Worm (Caenorhabditis elegans) whole organism, L4/young adult: Measurements from ENCODE around the gene tbb-1.
"Not testable (repeated sequence)": the region's sequence is repeated elsewhere in the genome, so short reads cannot be mapped to it uniquely, and the experiment has no call there.

Experiments used
- W03F9.2 ChIP-seq: fragments of 150-350 bp; optimal IDR thresholded peaks from 2 replicates; lab custom pipeline; 2014; ENCODE audit warnings: missing biosample characterization, missing genetic modification characterization
- dao-5 ChIP-seq: sonication (generic microtip); optimal IDR thresholded peaks from 2 replicates; lab custom pipeline; 2016; ENCODE audit warnings: missing genotype, missing genetic modification characterization, moderate library complexity, missing compliant biosample characterization
- him-1 ChIP-seq: sonication (generic microtip); optimal IDR thresholded peaks from 2 replicates; lab custom pipeline; 2016; ENCODE audit warnings: missing genotype, missing genetic modification reagents, missing genetic modification characterization, missing compliant biosample characterization

DNA sequence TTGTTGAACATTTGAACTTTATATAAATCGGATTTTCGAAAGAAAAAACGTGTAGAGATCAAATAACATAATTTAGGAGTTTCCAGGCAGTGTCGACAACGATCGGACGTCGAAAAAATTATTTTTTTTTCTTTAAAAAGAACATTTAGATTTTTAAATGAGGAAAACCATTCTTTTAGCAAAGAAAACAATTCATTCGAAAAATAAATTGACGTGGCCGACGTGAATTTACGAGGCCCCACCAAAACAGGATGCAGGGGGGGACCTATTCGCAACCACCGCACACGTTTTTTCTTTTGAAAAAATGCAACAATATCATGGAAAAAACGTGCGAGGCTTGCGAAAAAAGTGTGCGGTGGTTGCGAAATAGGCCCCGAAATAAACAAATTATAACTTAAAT lies 7.8 kb upstream of the tbb-1 start, which contains the start of gene enu-3.6:
- TF ChIP-seq W03F9.2 (tag; lab: Kevin White, UChicago); him-1; dao-5: not testable (repeated sequence)
